Fruit fly (Drosophila melanogaster): ENCODE results near the gene bwa.

bwa gene

DNA sequence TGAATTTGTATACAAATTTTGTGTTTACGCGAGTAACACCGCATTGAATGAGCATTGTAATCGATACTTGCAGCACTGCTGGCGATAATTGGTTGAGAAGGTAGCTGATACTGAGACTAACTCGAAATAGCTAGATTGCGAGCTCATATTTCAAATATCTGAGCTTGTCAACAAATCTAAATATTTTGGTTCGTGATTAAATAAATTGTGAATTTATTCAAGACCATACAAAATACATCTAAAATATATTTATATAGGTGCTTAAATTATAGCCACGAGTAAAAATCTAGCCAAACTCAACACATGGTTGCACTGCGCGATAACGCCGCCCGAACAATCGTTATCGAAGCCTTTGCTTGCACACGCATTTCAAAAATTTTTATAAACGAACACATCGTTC, 27.6 kb downstream of the bwa start, which contains the start of the genes Taf13 and nesd:
Taf13 (minus strand) TSS at position 56 of the 400 bp plus-strand sequence.
nesd (plus strand) TSS at position 179 of the 400 bp plus-strand sequence.
- TF ChIP-seq sage (GFP tag; optimal IDR thresholded peaks at IDR 0.05) (no peak), Myc (optimal IDR thresholded peaks at IDR 0.05) (peak; percentile 96), HLH106 (tag; optimal IDR thresholded peaks at IDR 0.05) (peak; percentile 61), OdsH (GFP tag; optimal IDR thresholded peaks at IDR 0.05) (peak; percentile 23), pan (optimal IDR thresholded peaks at IDR 0.05) (no peak), CG9705 (GFP tag; optimal IDR thresholded peaks at IDR 0.05) (peak; percentile 18), br (GFP tag; optimal IDR thresholded peaks at IDR 0.05) (peak; percentile 16), N (GFP tag; optimal IDR thresholded peaks at IDR 0.05) (no peak), Mio (GFP tag; optimal IDR thresholded peaks at IDR 0.05) (no peak), h (GFP tag; optimal IDR thresholded peaks at IDR 0.05) (peak; percentile 56), Jra (GFP tag; optimal IDR thresholded peaks at IDR 0.05) (peak; percentile 35), Hr83 (GFP tag; optimal IDR thresholded peaks at IDR 0.05; ENCODE audit: poor library complexity, severe bottlenecking) (no peak), lola (GFP tag; optimal IDR thresholded peaks at IDR 0.05) (no peak), dsf (GFP tag; optimal IDR thresholded peaks at IDR 0.05; ENCODE audit: borderline replicate concordance) (no peak), Sp1 (GFP tag; optimal IDR thresholded peaks at IDR 0.05) (peak; percentile 61), rgr (GFP tag; optimal IDR thresholded peaks at IDR 0.05) (peak; percentile 55), Rel (GFP tag; optimal IDR thresholded peaks at IDR 0.05) (no peak), Rel (tag; optimal IDR thresholded peaks at IDR 0.05) (peak; percentile 37), psq (GFP tag; optimal IDR thresholded peaks at IDR 0.05) (peak; percentile 7), fru (GFP tag; optimal IDR thresholded peaks at IDR 0.05) (peak; percentile 37), Hnf4 (GFP tag; optimal IDR thresholded peaks at IDR 0.05) (peak; percentile 55), dmrt93B (GFP tag; optimal IDR thresholded peaks at IDR 0.05) (peak; percentile 17), foxo (GFP tag; optimal IDR thresholded peaks at IDR 0.05) (peak in 1 of 2 experiments; percentile 63), sv (GFP tag; optimal IDR thresholded peaks at IDR 0.05) (peak; percentile 36), ey (GFP tag; optimal IDR thresholded peaks at IDR 0.05) (peak; percentile 14), woc (GFP tag; optimal IDR thresholded peaks at IDR 0.05) (peak; percentile 88)

- no peak for TF ChIP-seq dsf (GFP tag; optimal IDR thresholded peaks at IDR 0.05; ENCODE audit: borderline replicate concordance)
- TF ChIP-seq rgr (GFP tag; optimal IDR thresholded peaks at IDR 0.05), result peak; percentile 19
- TF ChIP-seq Rel (GFP tag; optimal IDR thresholded peaks at IDR 0.05), result no peak
- peak; percentile 91 for TF ChIP-seq Rel (tag; optimal IDR thresholded peaks at IDR 0.05)
- TF ChIP-seq HLH106 (tag; optimal IDR thresholded peaks at IDR 0.05), result peak; percentile 63
- peak; percentile 42 for TF ChIP-seq h (GFP tag; optimal IDR thresholded peaks at IDR 0.05)
- TF ChIP-seq psq (GFP tag; optimal IDR thresholded peaks at IDR 0.05), result peak; percentile 6
- TF ChIP-seq woc (GFP tag; optimal IDR thresholded peaks at IDR 0.05), result peak; percentile 46
- peak in 1 of 2 experiments; percentile 52 for TF ChIP-seq foxo (GFP tag; optimal IDR thresholded peaks at IDR 0.05)
- TF ChIP-seq Sp1 (GFP tag; optimal IDR thresholded peaks at IDR 0.05), result peak; percentile 16
- peak; percentile 37 for TF ChIP-seq Hnf4 (GFP tag; optimal IDR thresholded peaks at IDR 0.05)
- no peak for TF ChIP-seq GATAd (GFP tag; optimal IDR thresholded peaks at IDR 0.05)
- TF ChIP-seq fru (GFP tag; optimal IDR thresholded peaks at IDR 0.05), result no peak
Observed at dm6 chr2L:20097105-20097631, 31.0 kb downstream of the bwa start, which contains the start of the genes mRpS18B and Kua. Gene mRpS18B (minus strand): TSS chr2L:20097253. Gene Kua (plus strand): TSS chr2L:20097581.

DNA sequence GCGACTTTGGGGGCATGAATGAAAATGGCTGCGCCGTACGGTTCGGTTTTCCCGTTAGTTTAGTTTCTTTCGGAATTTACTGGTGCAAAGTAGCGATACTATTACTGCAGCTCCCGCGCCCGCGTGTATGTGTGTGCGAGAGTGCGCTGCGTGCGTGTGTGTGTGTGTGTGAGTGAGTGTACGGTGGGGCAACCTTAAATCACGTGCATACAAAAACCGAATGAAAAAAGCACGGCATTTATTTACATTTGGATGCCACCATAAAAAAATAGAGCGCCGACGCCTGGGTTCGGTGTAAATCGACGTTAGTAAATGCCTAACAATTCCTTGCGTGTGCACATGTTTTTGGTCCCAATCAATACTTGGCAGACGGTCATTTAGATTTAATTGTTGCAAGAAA, 31.6 kb downstream of the bwa start:
- TF ChIP-seq Dfd (GFP tag; optimal IDR thresholded peaks at IDR 0.05) (peak; percentile 3), CG32264 (GFP tag; optimal IDR thresholded peaks at IDR 0.05) (no peak)

DNA sequence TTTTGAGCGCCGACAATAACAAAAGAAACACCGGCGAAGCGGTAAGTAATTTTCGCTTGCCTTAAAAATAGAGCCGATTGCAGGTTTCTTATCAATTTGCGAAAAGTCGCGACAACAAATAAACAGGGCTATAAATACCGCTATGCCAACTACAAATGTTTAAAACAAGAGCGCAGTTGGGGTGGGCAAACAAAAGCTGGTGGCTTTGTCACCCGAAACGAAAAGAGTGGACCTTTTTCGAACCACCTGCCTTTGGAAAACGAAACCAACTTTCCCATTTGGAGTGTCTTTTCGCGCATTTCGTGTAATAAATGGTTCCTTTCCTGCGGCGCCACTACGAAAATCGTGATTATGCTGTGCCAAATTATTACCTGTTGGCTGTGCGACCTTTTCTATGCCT, 32.0 kb downstream of the bwa start:
- TF ChIP-seq Dif (GFP tag; optimal IDR thresholded peaks at IDR 0.05; ENCODE audit: partially characterized antibody) (peak; percentile 68), Myc (optimal IDR thresholded peaks at IDR 0.05) (no peak)

DNA sequence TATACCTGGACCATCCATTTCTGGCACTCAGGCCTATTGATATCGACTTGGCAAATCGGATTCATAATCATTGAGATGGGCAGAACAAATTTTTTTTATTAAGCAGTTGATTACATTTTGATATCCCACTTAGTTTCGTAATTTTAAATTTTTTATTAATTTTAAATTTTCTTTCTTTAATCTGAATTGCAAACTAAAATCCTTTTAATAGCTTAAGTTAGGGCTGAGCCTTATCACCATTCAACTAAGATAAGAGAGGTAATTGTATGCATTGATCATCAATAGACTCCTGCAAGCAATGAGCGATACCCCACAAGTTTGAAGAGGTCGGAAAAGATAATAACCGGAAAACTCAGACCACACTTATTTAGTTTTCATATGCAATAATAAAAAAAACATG, 37.9 kb downstream of the bwa start, which contains the start of gene CG13970:
CG13970 (minus strand) TSS at position 101 of the 400 bp plus-strand sequence.
- TF ChIP-seq N (GFP tag; optimal IDR thresholded peaks at IDR 0.05) (no peak), GATAd (GFP tag; optimal IDR thresholded peaks at IDR 0.05) (no peak), h (GFP tag; optimal IDR thresholded peaks at IDR 0.05) (no peak), Rel (GFP tag; optimal IDR thresholded peaks at IDR 0.05) (no peak), Rel (tag; optimal IDR thresholded peaks at IDR 0.05) (no peak), br (GFP tag; optimal IDR thresholded peaks at IDR 0.05) (no peak), brk (GFP tag; optimal IDR thresholded peaks at IDR 0.05) (no peak), sage (GFP tag; optimal IDR thresholded peaks at IDR 0.05) (no peak)
